Fruit fly (Drosophila melanogaster): Measurements from ENCODE around the gene CG33946.

Gene CG33946

dm6 chr3L:6184884-6185438, 35.4 kb upstream of the CG33946 start, which contains the start of the genes D19B and CG43293:
Gene D19B, minus strand, starts transcription at chr3L:6184920.
Gene CG43293, plus strand, starts transcription at chr3L:6185189.
- TF ChIP-seq h (GFP tag; optimal IDR thresholded peaks at IDR 0.05) (peak; percentile 87), Abd-B (GFP tag; optimal IDR thresholded peaks at IDR 0.05) (no peak), N (GFP tag; optimal IDR thresholded peaks at IDR 0.05) (no peak), ey (GFP tag; optimal IDR thresholded peaks at IDR 0.05) (peak; percentile 80), lola (GFP tag; optimal IDR thresholded peaks at IDR 0.05) (no peak), tai (GFP tag; optimal IDR thresholded peaks at IDR 0.05) (no peak), brk (GFP tag; optimal IDR thresholded peaks at IDR 0.05) (no peak), CrebA (GFP tag; optimal IDR thresholded peaks at IDR 0.05; ENCODE audit: borderline replicate concordance) (no peak), OdsH (GFP tag; optimal IDR thresholded peaks at IDR 0.05) (peak; percentile 81), GATAd (GFP tag; optimal IDR thresholded peaks at IDR 0.05) (peak; percentile 70), dsf (GFP tag; optimal IDR thresholded peaks at IDR 0.05; ENCODE audit: borderline replicate concordance) (no peak), Dif (GFP tag; optimal IDR thresholded peaks at IDR 0.05; ENCODE audit: partially characterized antibody) (peak; percentile 60), CG32264 (GFP tag; optimal IDR thresholded peaks at IDR 0.05) (peak; percentile 54), Hr78 (GFP tag; optimal IDR thresholded peaks at IDR 0.05) (no peak), foxo (GFP tag; optimal IDR thresholded peaks at IDR 0.05) (peak in 1 of 2 experiments; percentile 91), Hr83 (GFP tag; optimal IDR thresholded peaks at IDR 0.05; ENCODE audit: poor library complexity, severe bottlenecking) (peak; percentile 99), br (GFP tag; optimal IDR thresholded peaks at IDR 0.05) (peak; percentile 82), sv (GFP tag; optimal IDR thresholded peaks at IDR 0.05) (peak; percentile 79), jim (GFP tag; optimal IDR thresholded peaks at IDR 0.05) (peak; percentile 96), sage (GFP tag; optimal IDR thresholded peaks at IDR 0.05) (no peak), dl (GFP tag; optimal IDR thresholded peaks at IDR 0.05; ENCODE audit: insufficient read depth in 1 of 2, partially characterized antibody in 2 of 2) (no peak), rgr (GFP tag; optimal IDR thresholded peaks at IDR 0.05) (peak; percentile 93), woc (GFP tag; optimal IDR thresholded peaks at IDR 0.05) (peak; percentile 91), CG9705 (GFP tag; optimal IDR thresholded peaks at IDR 0.05) (peak; percentile 52), Sp1 (GFP tag; optimal IDR thresholded peaks at IDR 0.05) (peak; percentile 74), Hnf4 (GFP tag; optimal IDR thresholded peaks at IDR 0.05) (no peak), Rel (GFP tag; optimal IDR thresholded peaks at IDR 0.05) (no peak), Rel (tag; optimal IDR thresholded peaks at IDR 0.05) (peak; percentile 92), Jra (GFP tag; optimal IDR thresholded peaks at IDR 0.05) (no peak), fru (GFP tag; optimal IDR thresholded peaks at IDR 0.05) (peak; percentile 80), HLH106 (tag; optimal IDR thresholded peaks at IDR 0.05) (peak; percentile 77), pan (optimal IDR thresholded peaks at IDR 0.05) (no peak), Vsx2 (GFP tag; optimal IDR thresholded peaks at IDR 0.05; ENCODE audit: partially characterized antibody) (no peak), psq (GFP tag; optimal IDR thresholded peaks at IDR 0.05) (peak; percentile 85), Myc (optimal IDR thresholded peaks at IDR 0.05) (peak; percentile 78), dmrt93B (GFP tag; optimal IDR thresholded peaks at IDR 0.05) (peak; percentile 47), Mio (GFP tag; optimal IDR thresholded peaks at IDR 0.05) (peak; percentile 3)

dm6 chr3L:6188995-6189927, 31.1 kb upstream of the CG33946 start, which contains the start of the genes D19A and CG7386:
Gene D19A, minus strand, starts transcription at chr3L:6189123.
Gene CG7386, plus strand, starts transcription at chr3L:6189745.
- peak; percentile 28 for TF ChIP-seq OdsH (GFP tag; optimal IDR thresholded peaks at IDR 0.05)
- peak; percentile 91 for TF ChIP-seq Hr83 (GFP tag; optimal IDR thresholded peaks at IDR 0.05; ENCODE audit: poor library complexity, severe bottlenecking)
- no peak for TF ChIP-seq N (GFP tag; optimal IDR thresholded peaks at IDR 0.05)
- TF ChIP-seq foxo (GFP tag; optimal IDR thresholded peaks at IDR 0.05): peak in 1 of 2 experiments; percentile 70
- TF ChIP-seq Myc (optimal IDR thresholded peaks at IDR 0.05): peak; percentile 30
- peak; percentile 47 for TF ChIP-seq ey (GFP tag; optimal IDR thresholded peaks at IDR 0.05)
- no peak for TF ChIP-seq brk (GFP tag; optimal IDR thresholded peaks at IDR 0.05)
- TF ChIP-seq psq (GFP tag; optimal IDR thresholded peaks at IDR 0.05): peak; percentile 55
- no peak for TF ChIP-seq jim (GFP tag; optimal IDR thresholded peaks at IDR 0.05)
- TF ChIP-seq HLH106 (tag; optimal IDR thresholded peaks at IDR 0.05): peak; percentile 39
- TF ChIP-seq Rel (GFP tag; optimal IDR thresholded peaks at IDR 0.05): no peak
- peak; percentile 24 for TF ChIP-seq Rel (tag; optimal IDR thresholded peaks at IDR 0.05)
- peak; percentile 96 for TF ChIP-seq Vsx2 (GFP tag; optimal IDR thresholded peaks at IDR 0.05; ENCODE audit: partially characterized antibody)
- peak; percentile 65 for TF ChIP-seq sv (GFP tag; optimal IDR thresholded peaks at IDR 0.05)
- peak; percentile 66 for TF ChIP-seq Hnf4 (GFP tag; optimal IDR thresholded peaks at IDR 0.05)
- TF ChIP-seq Dif (GFP tag; optimal IDR thresholded peaks at IDR 0.05; ENCODE audit: partially characterized antibody): peak; percentile 91
- no peak for TF ChIP-seq dsf (GFP tag; optimal IDR thresholded peaks at IDR 0.05; ENCODE audit: borderline replicate concordance)
- no peak for TF ChIP-seq GATAd (GFP tag; optimal IDR thresholded peaks at IDR 0.05)
- peak; percentile 51 for TF ChIP-seq br (GFP tag; optimal IDR thresholded peaks at IDR 0.05)
- peak; percentile 79 for TF ChIP-seq woc (GFP tag; optimal IDR thresholded peaks at IDR 0.05)
- TF ChIP-seq CG9705 (GFP tag; optimal IDR thresholded peaks at IDR 0.05): peak; percentile 45
- TF ChIP-seq Sp1 (GFP tag; optimal IDR thresholded peaks at IDR 0.05): peak; percentile 65
- TF ChIP-seq dmrt93B (GFP tag; optimal IDR thresholded peaks at IDR 0.05): no peak
- TF ChIP-seq dl (GFP tag; optimal IDR thresholded peaks at IDR 0.05; ENCODE audit: insufficient read depth in 1 of 2, partially characterized antibody in 2 of 2): peak in 1 of 2 experiments; percentile 28
- TF ChIP-seq usp (GFP tag; optimal IDR thresholded peaks at IDR 0.05): no peak
- TF ChIP-seq h (GFP tag; optimal IDR thresholded peaks at IDR 0.05): peak; percentile 58
- TF ChIP-seq fru (GFP tag; optimal IDR thresholded peaks at IDR 0.05): peak; percentile 24
- TF ChIP-seq Mio (GFP tag; optimal IDR thresholded peaks at IDR 0.05): no peak
- TF ChIP-seq rgr (GFP tag; optimal IDR thresholded peaks at IDR 0.05): peak; percentile 59
